Worm (Caenorhabditis elegans) whole organism, L1 larva: ENCODE data around the gene cyp-34A8.

Experiments
- C34B4.2 ChIP-seq: sonication (generic microtip); optimal IDR thresholded peaks from 2 replicates; lab custom pipeline; 2017; ENCODE audit warnings: mild to moderate bottlenecking, missing genetic modification characterization, missing compliant biosample characterization
- aha-1 ChIP-seq: fragments of 150-350 bp; optimal IDR thresholded peaks from 2 replicates; lab custom pipeline; 2014; ENCODE audit warnings: missing biosample characterization, missing genetic modification characterization
- aly-2 ChIP-seq: fragments of 150-350 bp; optimal IDR thresholded peaks from 2 replicates; lab custom pipeline; 2014; ENCODE audit warnings: missing biosample characterization, missing genetic modification characterization
- ceh-63 ChIP-seq: fragments of 200-800 bp; sonication (Bioruptor generic); optimal IDR thresholded peaks from 2 replicates; lab custom pipeline; 2018; ENCODE audit warnings: mild to moderate bottlenecking, missing genetic modification characterization, missing compliant biosample characterization
- ceh-8 ChIP-seq: fragments of 200-800 bp; sonication (Bioruptor generic); optimal IDR thresholded peaks from 2 replicates; lab custom pipeline; 2018; ENCODE audit warnings: mild to moderate bottlenecking, missing genetic modification characterization, moderate library complexity, missing compliant biosample characterization
- ceh-82 ChIP-seq, 3 experiments: fragments of 150-350 bp in 1 of 3; sonication (generic microtip) in 2 of 3; optimal IDR thresholded peaks; 2 replicates each; lab custom pipeline; 2014 to 2017; ENCODE audit warnings: missing biosample characterization in 3 of 3, missing genetic modification characterization in 3 of 3
- ceh-88 ChIP-seq: fragments of 200-800 bp; sonication (Bioruptor generic); IDR thresholded peaks from 2 replicates; pipeline ENCODE4 v1.3.6; 2022; ENCODE audit warnings: missing genetic modification characterization, missing compliant biosample characterization
- ceh-90 ChIP-seq: sonication (generic microtip); optimal IDR thresholded peaks from 2 replicates; lab custom pipeline; 2016; ENCODE audit warnings: missing genetic modification characterization, missing compliant biosample characterization
- ces-1 ChIP-seq: fragments of 150-350 bp; optimal IDR thresholded peaks from 2 replicates; lab custom pipeline; 2014; ENCODE audit warnings: missing biosample characterization, missing genetic modification reagents, missing genetic modification characterization
- dpl-1 ChIP-seq, 3 experiments: fragments of 150-350 bp in 2 of 3; sonication (generic microtip) in 1 of 3; optimal IDR thresholded peaks; 2 replicates each; lab custom pipeline; 2014 to 2017; ENCODE audit warnings: missing biosample characterization in 3 of 3, missing genetic modification characterization in 3 of 3, missing genetic modification reagents in 3 of 3
- efl-1 ChIP-seq, 4 experiments: fragments of 150-350 bp; optimal IDR thresholded peaks in 3 of 4; peaks in 1 of 4; 1 replicate in 1 of 4; 2 replicates in 3 of 4; lab custom pipeline; 2014; ENCODE audit warnings: missing biosample characterization in 2 of 4, missing genetic modification characterization in 2 of 4, missing genetic modification reagents in 2 of 4
- egl-13 ChIP-seq: sonication (generic microtip); optimal IDR thresholded peaks from 2 replicates; lab custom pipeline; 2016; ENCODE audit warnings: missing genotype, missing genetic modification reagents, missing genetic modification characterization, missing compliant biosample characterization
- elt-2 ChIP-seq: sonication (generic microtip); optimal IDR thresholded peaks from 2 replicates; lab custom pipeline; 2016; ENCODE audit warnings: missing genetic modification characterization, mild to moderate bottlenecking, inconsistent platforms, missing compliant biosample characterization, missing genetic modification reagents
- elt-3 ChIP-seq, 6 experiments: fragments of 150-350 bp in 1 of 6; sonication (generic microtip); optimal IDR thresholded peaks; 2 replicates each; lab custom pipeline; 2017 to 2018; ENCODE audit warnings: missing biosample characterization in 6 of 6, missing genetic modification characterization in 6 of 6, inconsistent platforms in 1 of 6
- fkh-8 ChIP-seq: sonication (generic microtip); optimal IDR thresholded peaks from 2 replicates; lab custom pipeline; 2016; ENCODE audit warnings: mild to moderate bottlenecking, missing genetic modification characterization, missing compliant biosample characterization
- hlh-17 ChIP-seq: fragments of 200-800 bp; sonication (Bioruptor generic); optimal IDR thresholded peaks from 2 replicates; lab custom pipeline; 2018; ENCODE audit warnings: missing genetic modification characterization, mild to moderate bottlenecking, missing compliant biosample characterization, moderate library complexity, borderline replicate concordance
- hlh-4 ChIP-seq: sonication (generic microtip); optimal IDR thresholded peaks from 2 replicates; lab custom pipeline; 2016; ENCODE audit warnings: mild to moderate bottlenecking, missing genetic modification characterization, missing compliant biosample characterization
- hpl-2 ChIP-seq: fragments of 150-350 bp; optimal IDR thresholded peaks from 2 replicates; lab custom pipeline; 2014; ENCODE audit warnings: missing biosample characterization, missing genetic modification reagents, missing genetic modification characterization
- lin-14 ChIP-seq: fragments of 200-800 bp; sonication (Bioruptor generic); optimal IDR thresholded peaks from 2 replicates; lab custom pipeline; 2018; ENCODE audit warnings: mild to moderate bottlenecking, missing genetic modification characterization, moderate library complexity, missing compliant biosample characterization
- lin-35 ChIP-seq, 2 experiments: fragments of 150-350 bp; optimal IDR thresholded peaks; 2 replicates each; lab custom pipeline; 2014; ENCODE audit warnings: missing biosample characterization in 2 of 2, missing genetic modification characterization in 2 of 2, missing genetic modification reagents in 2 of 2
- mab-9 ChIP-seq: fragments of 200-800 bp; sonication (Bioruptor generic); IDR thresholded peaks from 2 replicates; pipeline ENCODE4 v1.3.6; 2022; ENCODE audit warnings: missing genetic modification reagents, missing genetic modification characterization, missing compliant biosample characterization
- mdl-1 ChIP-seq, 2 experiments: fragments of 150-350 bp; optimal IDR thresholded peaks; 2 replicates each; lab custom pipeline; 2014 to 2017; ENCODE audit warnings: missing biosample characterization in 2 of 2, missing genetic modification characterization in 2 of 2, inconsistent platforms in 1 of 2
- mep-1 ChIP-seq: fragments of 150-350 bp; optimal IDR thresholded peaks from 2 replicates; lab custom pipeline; 2014; ENCODE audit warnings: missing biosample characterization, missing genetic modification characterization
- nhr-20 ChIP-seq: sonication (generic microtip); optimal IDR thresholded peaks from 2 replicates; lab custom pipeline; 2016; ENCODE audit warnings: mild to moderate bottlenecking, missing genetic modification characterization, missing compliant biosample characterization
- nhr-237 ChIP-seq: fragments of 150-350 bp; optimal IDR thresholded peaks from 2 replicates; lab custom pipeline; 2014; ENCODE audit warnings: missing biosample characterization, missing genetic modification characterization
- nhr-28 ChIP-seq: fragments of 150-350 bp; optimal IDR thresholded peaks from 2 replicates; lab custom pipeline; 2014; ENCODE audit warnings: missing biosample characterization, missing genetic modification characterization
- nhr-47 ChIP-seq: sonication (generic microtip); optimal IDR thresholded peaks from 2 replicates; lab custom pipeline; 2016; ENCODE audit warnings: mild to moderate bottlenecking, missing genetic modification characterization, moderate library complexity, missing compliant biosample characterization
- nhr-71 ChIP-seq: sonication (generic microtip); optimal IDR thresholded peaks from 2 replicates; lab custom pipeline; 2016; ENCODE audit warnings: mild to moderate bottlenecking, missing genetic modification characterization, moderate library complexity, missing compliant biosample characterization
- nhr-85 ChIP-seq: sonication (generic microtip); peaks from one replicate; lab custom pipeline; 2016; ENCODE audit warnings: missing genetic modification characterization, inconsistent platforms, missing compliant biosample characterization
- nhr-90 ChIP-seq: sonication (generic microtip); optimal IDR thresholded peaks from 2 replicates; lab custom pipeline; 2016; ENCODE audit warnings: mild to moderate bottlenecking, missing genetic modification characterization, missing compliant biosample characterization; ENCODE audit not compliant: poor library complexity
- pag-3 ChIP-seq: sonication (generic microtip); optimal IDR thresholded peaks from 2 replicates; lab custom pipeline; 2017; ENCODE audit warnings: missing genetic modification characterization, mild to moderate bottlenecking, missing compliant biosample characterization, antibody characterized with exemption, borderline replicate concordance; ENCODE audit not compliant: insufficient read depth
- pax-3 ChIP-seq: fragments of 200-800 bp; sonication (Bioruptor generic); optimal IDR thresholded peaks from 2 replicates; lab custom pipeline; 2018; ENCODE audit warnings: mild to moderate bottlenecking, missing genetic modification characterization, moderate library complexity, missing compliant biosample characterization
- pqm-1 ChIP-seq: sonication (generic microtip); optimal IDR thresholded peaks from 3 replicates; lab custom pipeline; 2017; ENCODE audit warnings: missing biosample characterization, missing genetic modification characterization
- snu-23 ChIP-seq: sonication (generic microtip); optimal IDR thresholded peaks from 2 replicates; lab custom pipeline; 2016; ENCODE audit warnings: missing genetic modification characterization, missing compliant biosample characterization
- sptf-1 ChIP-seq: fragments of 150-350 bp; optimal IDR thresholded peaks from 2 replicates; lab custom pipeline; 2014; ENCODE audit warnings: missing biosample characterization, missing genetic modification characterization
- tlp-1 ChIP-seq: fragments of 150-350 bp; optimal IDR thresholded peaks from 2 replicates; lab custom pipeline; 2014; ENCODE audit warnings: missing biosample characterization, missing genetic modification characterization
- unc-130 ChIP-seq: fragments of 150-350 bp; optimal IDR thresholded peaks from 2 replicates; lab custom pipeline; 2017; ENCODE audit warnings: missing biosample characterization, missing genetic modification characterization, inconsistent platforms
- unc-30 ChIP-seq: sonication (generic microtip); optimal IDR thresholded peaks from 2 replicates; lab custom pipeline; 2017; ENCODE audit warnings: missing biosample characterization, missing genetic modification characterization
- zag-1 ChIP-seq: fragments of 150-350 bp; optimal IDR thresholded peaks from 2 replicates; lab custom pipeline; 2014; ENCODE audit warnings: missing biosample characterization, missing genetic modification characterization
- zip-4 ChIP-seq: fragments of 200-800 bp; sonication (Bioruptor generic); optimal IDR thresholded peaks from 2 replicates; lab custom pipeline; 2018; ENCODE audit warnings: mild to moderate bottlenecking, missing genetic modification characterization, moderate library complexity, missing compliant biosample characterization

The cyp-34A8 gene

ce11 chrV:3970410-3970809 is 2.8 kb upstream of the cyp-34A8 start, which contains the start of gene cyp-34A9:
Gene cyp-34A9, minus strand, starts transcription at chrV:3970540.
- TF ChIP-seq nhr-85 (tag; lab: Kevin White, UChicago), result peak; percentile 4
- no peak for TF ChIP-seq egl-13 (tag; lab: Kevin White, UChicago)
- TF ChIP-seq lin-35 (GFP tag; optimal IDR thresholded peaks at IDR 0.05; lab: Kevin White, UChicago), result peak in 1 of 2 experiments; percentile 14
- TF ChIP-seq C34B4.2 (tag; lab: Kevin White, UChicago), result no peak
- TF ChIP-seq mep-1 (tag; lab: Kevin White, UChicago), result no peak
- peak in 4 of 6 experiments; percentile 3 to 65 (median 30) for TF ChIP-seq elt-3 (tag; optimal IDR thresholded peaks at IDR 0.05; lab: Kevin White, UChicago)
- TF ChIP-seq nhr-47 (tag; lab: Kevin White, UChicago), result no peak
- TF ChIP-seq ceh-90 (tag; lab: Kevin White, UChicago), result no peak
- no peak for TF ChIP-seq dpl-1 (GFP tag; optimal IDR thresholded peaks at IDR 0.05; lab: Kevin White, UChicago)
- peak; percentile 13 for TF ChIP-seq nhr-71 (tag; lab: Kevin White, UChicago)
- TF ChIP-seq efl-1 (optimal IDR thresholded peaks at IDR 0.05; lab: Kevin White, UChicago), result no peak
- TF ChIP-seq efl-1 (GFP tag; optimal IDR thresholded peaks at IDR 0.05 in 1 of 2; lab: Kevin White, UChicago), result no peak
- TF ChIP-seq elt-2 (tag; lab: Kevin White, UChicago), result peak; percentile 66
- TF ChIP-seq nhr-90, result peak; percentile 8
- no peak for TF ChIP-seq hlh-4 (tag; lab: Kevin White, UChicago)
- peak; percentile 69 for TF ChIP-seq nhr-20
- no peak for TF ChIP-seq hpl-2 (GFP tag; lab: Kevin White, UChicago)
- TF ChIP-seq mab-9 (GFP tag; lab: Robert Waterston, UW), result no peak

ce11 chrV:3969664-3970063 is 2.0 kb upstream of the cyp-34A8 start:
- TF ChIP-seq mdl-1 (tag; optimal IDR thresholded peaks at IDR 0.05; lab: Kevin White, UChicago) (no peak), tlp-1 (tag; lab: Kevin White, UChicago) (no peak), aly-2 (tag; lab: Kevin White, UChicago) (no peak), nhr-28 (tag; lab: Kevin White, UChicago) (no peak), fkh-8 (tag; lab: Kevin White, UChicago) (no peak), elt-2 (tag; lab: Kevin White, UChicago) (peak; percentile 50), lin-35 (GFP tag; optimal IDR thresholded peaks at IDR 0.05; lab: Kevin White, UChicago) (peak in 1 of 2 experiments; percentile 2), zag-1 (tag; lab: Kevin White, UChicago) (no peak), ceh-82 (tag; optimal IDR thresholded peaks at IDR 0.05; lab: Kevin White, UChicago) (no peak), unc-30 (tag; lab: Kevin White, UChicago) (no peak), nhr-47 (tag; lab: Kevin White, UChicago) (no peak), snu-23 (GFP tag; lab: Kevin White, UChicago) (no peak), ceh-88 (no peak), hlh-17 (GFP tag; lab: Kevin White, UChicago) (no peak), efl-1 (optimal IDR thresholded peaks at IDR 0.05; lab: Kevin White, UChicago) (no peak), efl-1 (GFP tag; optimal IDR thresholded peaks at IDR 0.05 in 1 of 2; lab: Kevin White, UChicago) (no peak), ces-1 (no peak), pqm-1 (tag; lab: Kevin White, UChicago) (no peak), sptf-1 (tag; lab: Kevin White, UChicago) (no peak), zip-4 (no peak), nhr-20 (peak; percentile 44), nhr-237 (tag; lab: Kevin White, UChicago) (no peak)

- TF ChIP-seq ceh-88 (no peak), nhr-237 (tag; lab: Kevin White, UChicago) (no peak), ceh-8 (GFP tag; lab: Kevin White, UChicago) (no peak), zag-1 (tag; lab: Kevin White, UChicago) (no peak), lin-14 (GFP tag; lab: Kevin White, UChicago) (no peak), snu-23 (GFP tag; lab: Kevin White, UChicago) (no peak), unc-130 (tag; lab: Kevin White, UChicago) (no peak), nhr-85 (tag; lab: Kevin White, UChicago) (no peak), pax-3 (tag; lab: Kevin White, UChicago) (no peak), pag-3 (tag; lab: Kevin White, UChicago) (no peak), aha-1 (tag; lab: Kevin White, UChicago) (no peak), ceh-63 (no peak), nhr-20 (no peak)
Measured at ce11 chrV:3968929-3969328, 1.3 kb upstream of the cyp-34A8 start.
